Worm (Caenorhabditis elegans) whole organism, late embryonic: ENCODE results near the gene nhr-173.

Experiments used
- ets-4 ChIP-seq: sonication (generic microtip); optimal IDR thresholded peaks from 2 replicates; lab custom pipeline; 2016; ENCODE audit warnings: missing genetic modification characterization, missing compliant biosample characterization
- sox-2 ChIP-seq: fragments of 200-800 bp; sonication (Bioruptor generic); IDR thresholded peaks from 2 replicates; pipeline ENCODE4 v1.3.6; 2022; ENCODE audit warnings: missing genetic modification reagents, missing genetic modification characterization, missing compliant biosample characterization
- tbx-7 ChIP-seq: sonication (generic microtip); optimal IDR thresholded peaks from 2 replicates; lab custom pipeline; 2016; ENCODE audit warnings: missing genotype, missing genetic modification characterization, missing compliant biosample characterization

- TF ChIP-seq tbx-7 (tag; lab: Kevin White, UChicago) (no peak), ets-4 (tag; lab: Kevin White, UChicago) (no peak), sox-2 (GFP tag; lab: Robert Waterston, UW) (no peak)
These were observed 16.2 kb upstream of the nhr-173 start for ce11 chrX:6638985-6639573.
